Worm (Caenorhabditis elegans): ENCODE results near the gene srsx-9.

ce11 chrV:4926371-4926770 is 46.5 kb downstream of the srsx-9 start, which contains the start of gene srh-21:
- TF ChIP-seq him-1 (tag; optimal IDR thresholded peaks at IDR 0.05): no peak
- TF ChIP-seq dao-5 (tag; optimal IDR thresholded peaks at IDR 0.05): no peak

All from whole organism, L4/young adult.